Worm (Caenorhabditis elegans) whole organism, L1 larva: ENCODE results near the gene C08H9.15.
A peak's percentile ranks its signal among the peaks of the same experiment; 100 is the strongest.

ENCODE experiments used
- C16A3.4 ChIP-seq: fragments of 150-350 bp; optimal IDR thresholded peaks from 2 replicates; lab custom pipeline; 2014; ENCODE audit warnings: missing biosample characterization, missing genetic modification characterization
- C34B4.2 ChIP-seq: sonication (generic microtip); optimal IDR thresholded peaks from 2 replicates; lab custom pipeline; 2017; ENCODE audit warnings: mild to moderate bottlenecking, missing genetic modification characterization, missing compliant biosample characterization
- F16B12.6 ChIP-seq: fragments of 150-350 bp; optimal IDR thresholded peaks from 2 replicates; lab custom pipeline; 2014; ENCODE audit warnings: missing biosample characterization, missing genetic modification characterization
- Y116A8C.19 ChIP-seq: sonication (generic microtip); optimal IDR thresholded peaks from 2 replicates; lab custom pipeline; 2016; ENCODE audit warnings: missing compliant biosample characterization, missing genetic modification characterization, borderline replicate concordance
- aly-2 ChIP-seq: fragments of 150-350 bp; optimal IDR thresholded peaks from 2 replicates; lab custom pipeline; 2014; ENCODE audit warnings: missing biosample characterization, missing genetic modification characterization
- blmp-1 ChIP-seq: fragments of 150-350 bp; optimal IDR thresholded peaks from 2 replicates; lab custom pipeline; 2014; ENCODE audit warnings: missing biosample characterization, missing genetic modification characterization
- ces-1 ChIP-seq: fragments of 150-350 bp; optimal IDR thresholded peaks from 2 replicates; lab custom pipeline; 2014; ENCODE audit warnings: missing biosample characterization, missing genetic modification reagents, missing genetic modification characterization
- dsc-1 ChIP-seq: sonication (generic microtip); optimal IDR thresholded peaks from 2 replicates; lab custom pipeline; 2016; ENCODE audit warnings: mild to moderate bottlenecking, missing genetic modification characterization, missing compliant biosample characterization
- efl-1 ChIP-seq, 4 experiments: fragments of 150-350 bp; optimal IDR thresholded peaks in 3 of 4; peaks in 1 of 4; 1 replicate in 1 of 4; 2 replicates in 3 of 4; lab custom pipeline; 2014; ENCODE audit warnings: missing biosample characterization in 2 of 4, missing genetic modification characterization in 2 of 4, missing genetic modification reagents in 2 of 4
- elt-3 ChIP-seq, 6 experiments: fragments of 150-350 bp in 1 of 6; sonication (generic microtip); optimal IDR thresholded peaks; 2 replicates each; lab custom pipeline; 2017 to 2018; ENCODE audit warnings: missing biosample characterization in 6 of 6, missing genetic modification characterization in 6 of 6, inconsistent platforms in 1 of 6
- fkh-10 ChIP-seq: sonication (generic microtip); optimal IDR thresholded peaks from 2 replicates; lab custom pipeline; 2017; ENCODE audit warnings: missing biosample characterization, missing genetic modification reagents, missing genetic modification characterization
- fkh-4 ChIP-seq: sonication (generic microtip); optimal IDR thresholded peaks from 2 replicates; lab custom pipeline; 2016; ENCODE audit warnings: missing compliant biosample characterization, missing genetic modification characterization, borderline replicate concordance
- fkh-8 ChIP-seq: sonication (generic microtip); optimal IDR thresholded peaks from 2 replicates; lab custom pipeline; 2016; ENCODE audit warnings: mild to moderate bottlenecking, missing genetic modification characterization, missing compliant biosample characterization
- fos-1 ChIP-seq: fragments of 150-350 bp; optimal IDR thresholded peaks from 2 replicates; lab custom pipeline; 2014; ENCODE audit warnings: missing biosample characterization, missing genetic modification characterization
- irx-1 ChIP-seq: sonication (generic microtip); optimal IDR thresholded peaks from 2 replicates; lab custom pipeline; 2016; ENCODE audit warnings: missing genetic modification characterization, missing compliant biosample characterization
- isw-1 ChIP-seq: fragments of 200-800 bp; sonication (Bioruptor generic); IDR thresholded peaks from 2 replicates; pipeline ENCODE4 v1.3.6; 2022; ENCODE audit warnings: missing genetic modification characterization, missing compliant biosample characterization
- lin-13 ChIP-seq: fragments of 150-350 bp; optimal IDR thresholded peaks from 2 replicates; lab custom pipeline; 2014; ENCODE audit warnings: missing biosample characterization, missing genetic modification reagents, missing genetic modification characterization
- lin-35 ChIP-seq, 2 experiments: fragments of 150-350 bp; optimal IDR thresholded peaks; 2 replicates each; lab custom pipeline; 2014; ENCODE audit warnings: missing biosample characterization in 2 of 2, missing genetic modification characterization in 2 of 2, missing genetic modification reagents in 2 of 2
- mab-9 ChIP-seq: fragments of 200-800 bp; sonication (Bioruptor generic); IDR thresholded peaks from 2 replicates; pipeline ENCODE4 v1.3.6; 2022; ENCODE audit warnings: missing genetic modification reagents, missing genetic modification characterization, missing compliant biosample characterization
- nhr-19 ChIP-seq: fragments of 200-800 bp; sonication (Bioruptor generic); conservative IDR thresholded peaks from 2 replicates; pipeline ENCODE4 v1.3.6; 2022; ENCODE audit warnings: missing genetic modification characterization, missing compliant biosample characterization
- nhr-237 ChIP-seq: fragments of 150-350 bp; optimal IDR thresholded peaks from 2 replicates; lab custom pipeline; 2014; ENCODE audit warnings: missing biosample characterization, missing genetic modification characterization
- nhr-76 ChIP-seq: sonication (generic microtip); optimal IDR thresholded peaks from 2 replicates; lab custom pipeline; 2017; ENCODE audit warnings: missing biosample characterization, missing genetic modification characterization
- nhr-77 ChIP-seq: fragments of 150-350 bp; optimal IDR thresholded peaks from 2 replicates; lab custom pipeline; 2014; ENCODE audit warnings: missing biosample characterization, missing genetic modification characterization
- pax-3 ChIP-seq: fragments of 200-800 bp; sonication (Bioruptor generic); optimal IDR thresholded peaks from 2 replicates; lab custom pipeline; 2018; ENCODE audit warnings: mild to moderate bottlenecking, missing genetic modification characterization, moderate library complexity, missing compliant biosample characterization
- sup-37 ChIP-seq: fragments of 200-800 bp; sonication (Bioruptor generic); optimal IDR thresholded peaks from 2 replicates; lab custom pipeline; 2018; ENCODE audit warnings: mild to moderate bottlenecking, missing genetic modification characterization, missing compliant biosample characterization
- tlp-1 ChIP-seq: fragments of 150-350 bp; optimal IDR thresholded peaks from 2 replicates; lab custom pipeline; 2014; ENCODE audit warnings: missing biosample characterization, missing genetic modification characterization
- unc-62 ChIP-seq: fragments of 150-350 bp; optimal IDR thresholded peaks from 2 replicates; lab custom pipeline; 2014; ENCODE audit warnings: missing biosample characterization, missing genetic modification reagents, missing genetic modification characterization
- unc-98 ChIP-seq: fragments of 200-800 bp; sonication (Bioruptor generic); IDR thresholded peaks from 2 replicates; pipeline ENCODE4 v1.3.6; 2022; ENCODE audit warnings: missing genetic modification characterization, missing compliant biosample characterization
- xbp-1 ChIP-seq: sonication (generic microtip); optimal IDR thresholded peaks from 2 replicates; lab custom pipeline; 2016; ENCODE audit warnings: missing genetic modification characterization, missing compliant biosample characterization
- zag-1 ChIP-seq: fragments of 150-350 bp; optimal IDR thresholded peaks from 2 replicates; lab custom pipeline; 2014; ENCODE audit warnings: missing biosample characterization, missing genetic modification characterization
- zip-4 ChIP-seq: fragments of 200-800 bp; sonication (Bioruptor generic); optimal IDR thresholded peaks from 2 replicates; lab custom pipeline; 2018; ENCODE audit warnings: mild to moderate bottlenecking, missing genetic modification characterization, moderate library complexity, missing compliant biosample characterization

Gene C08H9.15

ce11 chrII:9894435-9894834, 13.4 kb downstream of the C08H9.15 start, which contains the start of gene F26C11.1:
Gene F26C11.1, plus strand, starts transcription at chrII:9894735.
- TF ChIP-seq unc-98 (GFP tag; lab: Robert Waterston, UW) (no peak), irx-1 (no peak), fos-1 (tag; lab: Kevin White, UChicago) (no peak), Y116A8C.19 (tag; lab: Kevin White, UChicago) (no peak), F16B12.6 (tag; lab: Kevin White, UChicago) (no peak), lin-13 (GFP tag; lab: Kevin White, UChicago) (no peak), dsc-1 (tag; lab: Kevin White, UChicago) (no peak), fkh-10 (GFP tag; lab: Kevin White, UChicago) (no peak), C16A3.4 (no peak), fkh-4 (tag; lab: Kevin White, UChicago) (no peak), sup-37 (GFP tag; lab: Kevin White, UChicago) (no peak), isw-1 (no peak), mab-9 (no peak), pax-3 (tag; lab: Kevin White, UChicago) (no peak), nhr-237 (tag; lab: Kevin White, UChicago) (no peak), elt-3 (tag; optimal IDR thresholded peaks at IDR 0.05; lab: Kevin White, UChicago) (no peak), aly-2 (tag; lab: Kevin White, UChicago) (no peak), nhr-77 (tag; lab: Kevin White, UChicago) (no peak), blmp-1 (tag; lab: Kevin White, UChicago) (no peak)

DNA sequence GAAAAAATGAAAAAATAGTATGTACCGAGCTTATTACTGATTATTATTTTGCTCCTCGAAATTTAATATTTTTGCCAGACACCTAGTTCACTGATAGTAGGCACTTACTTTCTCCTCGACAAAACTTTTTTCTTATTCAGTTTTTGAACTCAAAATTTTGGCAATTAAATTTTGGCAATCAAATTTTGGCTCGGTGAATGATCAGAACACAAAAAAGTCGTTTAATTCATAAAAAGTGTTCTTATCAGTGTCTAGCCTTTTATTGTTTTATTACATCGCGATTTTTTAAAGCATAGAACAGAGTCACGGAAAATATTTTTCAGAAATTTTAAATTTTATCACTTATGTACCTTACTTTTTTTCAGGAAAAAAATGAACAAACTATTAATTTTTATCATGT, 14.2 kb downstream of the C08H9.15 start:
- no peak for TF ChIP-seq ces-1 (GFP tag; lab: Kevin White, UChicago)

- TF ChIP-seq fkh-8 (tag; lab: Kevin White, UChicago) (no peak), zip-4 (GFP tag; lab: Kevin White, UChicago) (no peak), C16A3.4 (no peak), C34B4.2 (no peak)
Observed at ce11 chrII:9898744-9899143, 17.8 kb downstream of the C08H9.15 start.

DNA sequence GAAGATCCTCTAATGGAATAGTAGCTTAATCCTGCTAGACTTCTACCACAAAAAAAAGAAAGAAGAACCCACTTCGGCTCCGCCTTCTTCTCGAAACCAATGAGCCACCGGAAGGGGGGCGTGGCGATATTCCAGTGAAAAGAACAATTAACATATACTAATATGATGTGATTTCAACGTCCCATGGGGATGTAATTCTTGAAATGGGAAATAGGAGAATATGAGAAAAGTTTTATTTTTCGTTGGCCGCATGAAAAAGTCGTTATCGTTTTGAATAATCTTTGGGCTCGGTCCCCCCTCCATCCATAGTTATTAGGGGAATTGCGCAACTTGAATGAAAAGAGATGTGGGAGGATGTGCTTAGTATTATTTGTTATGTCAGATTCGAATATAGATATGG, 19.3 kb downstream of the C08H9.15 start, which contains the start of gene unc-4:
TSS of gene unc-4 (minus strand) at position 101 of the 400 bp plus-strand sequence.
- no peak for TF ChIP-seq zag-1 (tag; lab: Kevin White, UChicago)

- TF ChIP-seq efl-1 (optimal IDR thresholded peaks at IDR 0.05; lab: Kevin White, UChicago): no peak
- peak in 1 of 2 experiments; percentile 62 for TF ChIP-seq efl-1 (GFP tag; optimal IDR thresholded peaks at IDR 0.05 in 1 of 2; lab: Kevin White, UChicago)
- TF ChIP-seq xbp-1: no peak
Observed at ce11 chrII:9904459-9904858, 23.5 kb downstream of the C08H9.15 start.

DNA sequence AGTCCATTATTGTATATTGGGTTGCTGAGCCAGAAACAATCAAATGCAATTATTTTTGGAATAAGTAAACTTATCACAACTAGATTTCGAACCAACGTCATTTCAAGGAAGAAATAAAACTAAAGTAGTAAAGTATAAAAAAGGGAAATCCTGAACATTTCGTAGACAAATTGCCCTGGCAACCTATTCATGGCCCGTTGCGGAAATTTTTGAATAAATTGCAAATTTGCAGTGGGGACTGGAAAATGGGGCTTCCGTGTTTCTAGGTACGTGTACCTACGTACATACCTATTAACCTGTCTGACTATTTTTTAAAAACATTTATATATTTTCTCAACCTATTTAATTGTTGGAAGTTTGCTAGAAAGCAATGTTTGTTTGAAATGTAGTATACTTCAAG, 34.0 kb downstream of the C08H9.15 start, which contains the start of gene F26C11.3:
TSS of gene F26C11.3 (minus strand) at position 101 of the 400 bp plus-strand sequence.
- TF ChIP-seq lin-35 (GFP tag; optimal IDR thresholded peaks at IDR 0.05; lab: Kevin White, UChicago): no peak

DNA sequence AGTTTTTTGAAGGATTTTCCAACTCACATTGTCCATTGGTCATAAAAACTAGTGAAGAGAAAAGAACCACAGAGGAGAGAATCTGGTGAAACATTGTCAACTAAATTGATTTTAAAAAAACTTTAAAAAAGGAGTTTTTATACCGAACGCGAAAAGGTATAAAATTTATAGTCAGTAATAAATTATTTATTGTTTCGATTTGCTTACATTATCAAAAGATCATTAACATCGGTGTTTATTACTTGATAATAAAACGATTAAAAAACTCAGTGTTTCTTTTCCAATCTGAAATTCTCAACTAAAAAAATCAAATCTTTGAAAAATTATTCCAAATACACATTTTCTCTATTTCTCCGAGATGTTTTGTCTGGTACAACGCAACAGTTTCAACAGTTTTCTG, 35.2 kb downstream of the C08H9.15 start, which contains the start of gene F26C11.4:
TSS of gene F26C11.4 (minus strand) at position 101 of the 400 bp plus-strand sequence.
- TF ChIP-seq nhr-76 (tag; lab: Kevin White, UChicago) (no peak), C34B4.2 (no peak), unc-62 (GFP tag; lab: Kevin White, UChicago) (no peak), nhr-19 (GFP tag; lab: Robert Waterston, UW) (no peak), tlp-1 (tag; lab: Kevin White, UChicago) (no peak), fkh-10 (GFP tag; lab: Kevin White, UChicago) (no peak)
